Worm (Caenorhabditis elegans) whole organism, mixed stage, embryonic: Measurements from ENCODE around the gene swsn-4.

ENCODE experiments used
- M03D4.4 ChIP-seq: sonication (generic microtip); optimal IDR thresholded peaks from 2 replicates; lab custom pipeline; 2017; ENCODE audit warnings: mild to moderate bottlenecking, missing genetic modification characterization, missing compliant biosample characterization
- bed-3 ChIP-seq: fragments of 200-800 bp; sonication (Bioruptor generic); optimal IDR thresholded peaks from 3 replicates; lab custom pipeline; 2018; ENCODE audit warnings: mild to moderate bottlenecking, missing genetic modification characterization, moderate library complexity, missing compliant biosample characterization
- blmp-1 ChIP-seq: fragments of 150-350 bp; optimal IDR thresholded peaks from 2 replicates; lab custom pipeline; 2014; ENCODE audit warnings: missing biosample characterization, missing genetic modification characterization
- ceh-39 ChIP-seq: fragments of 150-350 bp; optimal IDR thresholded peaks from 2 replicates; lab custom pipeline; 2014; ENCODE audit warnings: missing biosample characterization, missing genetic modification characterization
- ceh-43 ChIP-seq: fragments of 200-800 bp; sonication (Bioruptor generic); optimal IDR thresholded peaks from 2 replicates; lab custom pipeline; 2018; ENCODE audit warnings: mild to moderate bottlenecking, missing genetic modification characterization, moderate library complexity, missing compliant biosample characterization
- ceh-83 ChIP-seq: fragments of 200-800 bp; sonication (Bioruptor generic); optimal IDR thresholded peaks from 2 replicates; lab custom pipeline; 2018; ENCODE audit warnings: mild to moderate bottlenecking, missing genetic modification characterization, missing compliant biosample characterization
- ces-1 ChIP-seq: fragments of 150-350 bp; optimal IDR thresholded peaks from 2 replicates; lab custom pipeline; 2014; ENCODE audit warnings: missing biosample characterization, missing genetic modification reagents, missing genetic modification characterization
- cnd-1 ChIP-seq: fragments of 200-800 bp; sonication (Bioruptor generic); optimal IDR thresholded peaks from 2 replicates; lab custom pipeline; 2018; ENCODE audit warnings: mild to moderate bottlenecking, missing genetic modification characterization, missing compliant biosample characterization
- drap-1 ChIP-seq: fragments of 200-800 bp; sonication (Bioruptor generic); optimal IDR thresholded peaks from 3 replicates; lab custom pipeline; 2018; ENCODE audit warnings: mild to moderate bottlenecking, missing genetic modification characterization, missing compliant biosample characterization
- elt-1 ChIP-seq: sonication (generic microtip); optimal IDR thresholded peaks from 2 replicates; lab custom pipeline; 2017; ENCODE audit warnings: missing genetic modification characterization, mild to moderate bottlenecking, missing compliant biosample characterization, antibody characterized with exemption, moderate library complexity, borderline replicate concordance; ENCODE audit not compliant: insufficient read depth
- elt-3 ChIP-seq: fragments of 150-350 bp; optimal IDR thresholded peaks from 2 replicates; lab custom pipeline; 2014; ENCODE audit warnings: missing biosample characterization, missing genetic modification characterization
- ham-2 ChIP-seq: fragments of 200-800 bp; sonication (Bioruptor generic); optimal IDR thresholded peaks from 2 replicates; lab custom pipeline; 2018; ENCODE audit warnings: mild to moderate bottlenecking, missing genetic modification characterization, missing compliant biosample characterization
- hlh-1 ChIP-seq: fragments of 150-350 bp; optimal IDR thresholded peaks from 2 replicates; lab custom pipeline; 2014; ENCODE audit warnings: missing biosample characterization, missing genetic modification reagents, missing genetic modification characterization
- lin-13 ChIP-seq: fragments of 150-350 bp; optimal IDR thresholded peaks from 2 replicates; lab custom pipeline; 2014; ENCODE audit warnings: missing biosample characterization, missing genetic modification characterization
- lsy-2 ChIP-seq: fragments of 150-350 bp; optimal IDR thresholded peaks from 2 replicates; lab custom pipeline; 2014; ENCODE audit warnings: missing biosample characterization, missing genetic modification characterization
- mab-5 ChIP-seq: fragments of 150-350 bp; optimal IDR thresholded peaks from 2 replicates; lab custom pipeline; 2014; ENCODE audit warnings: missing biosample characterization, missing genetic modification characterization
- mep-1 ChIP-seq: fragments of 150-350 bp; optimal IDR thresholded peaks from 2 replicates; lab custom pipeline; 2017; ENCODE audit warnings: missing biosample characterization, missing genetic modification reagents, missing genetic modification characterization, inconsistent platforms
- mls-2 ChIP-seq: sonication (generic microtip); optimal IDR thresholded peaks from 2 replicates; lab custom pipeline; 2016; ENCODE audit warnings: mild to moderate bottlenecking, missing genetic modification characterization, moderate library complexity, missing compliant biosample characterization
- nhr-12 ChIP-seq: fragments of 150-350 bp; optimal IDR thresholded peaks from 2 replicates; lab custom pipeline; 2014; ENCODE audit warnings: missing biosample characterization, missing genetic modification characterization
- nhr-2 ChIP-seq: fragments of 150-350 bp; optimal IDR thresholded peaks from 2 replicates; lab custom pipeline; 2014; ENCODE audit warnings: missing biosample characterization, missing genetic modification characterization
- nhr-237 ChIP-seq: fragments of 150-350 bp; optimal IDR thresholded peaks from 2 replicates; lab custom pipeline; 2014; ENCODE audit warnings: missing biosample characterization, missing genetic modification characterization
- nhr-28 ChIP-seq: fragments of 150-350 bp; optimal IDR thresholded peaks from 2 replicates; lab custom pipeline; 2014; ENCODE audit warnings: missing biosample characterization, missing genetic modification characterization
- nhr-76 ChIP-seq: sonication (generic microtip); optimal IDR thresholded peaks from 2 replicates; lab custom pipeline; 2017; ENCODE audit warnings: missing biosample characterization, missing genetic modification characterization
- pha-4 ChIP-seq: fragments of 150-350 bp; optimal IDR thresholded peaks from 2 replicates; lab custom pipeline; 2018; ENCODE audit warnings: missing biosample characterization, missing genetic modification reagents, missing genetic modification characterization
- sem-2 ChIP-seq: fragments of 200-800 bp; sonication (Bioruptor generic); optimal IDR thresholded peaks from 2 replicates; lab custom pipeline; 2018; ENCODE audit warnings: mild to moderate bottlenecking, missing genetic modification characterization, missing compliant biosample characterization
- snpc-4 ChIP-seq: fragments of 150-350 bp; optimal IDR thresholded peaks from 2 replicates; lab custom pipeline; 2014; ENCODE audit warnings: missing biosample characterization, missing genetic modification characterization
- sptf-1 ChIP-seq: sonication (generic microtip); optimal IDR thresholded peaks from 2 replicates; lab custom pipeline; 2017; ENCODE audit warnings: mild to moderate bottlenecking, missing genetic modification characterization, moderate library complexity, missing compliant biosample characterization
- tbx-8 ChIP-seq: fragments of 200-800 bp; sonication (Bioruptor generic); optimal IDR thresholded peaks from 2 replicates; lab custom pipeline; 2018; ENCODE audit warnings: mild to moderate bottlenecking, missing genetic modification characterization, moderate library complexity, missing compliant biosample characterization
- unc-120 ChIP-seq: sonication (generic microtip); optimal IDR thresholded peaks from 2 replicates; lab custom pipeline; 2017; ENCODE audit warnings: missing genetic modification characterization, missing compliant biosample characterization; ENCODE audit not compliant: poor library complexity, severe bottlenecking
- unc-39 ChIP-seq: fragments of 150-350 bp; optimal IDR thresholded peaks from 2 replicates; lab custom pipeline; 2014; ENCODE audit warnings: missing biosample characterization, missing genetic modification characterization
- unc-62 ChIP-seq: fragments of 150-350 bp; optimal IDR thresholded peaks from 2 replicates; lab custom pipeline; 2014; ENCODE audit warnings: missing biosample characterization, missing genetic modification reagents, missing genetic modification characterization
- zip-8 ChIP-seq: fragments of 150-350 bp; optimal IDR thresholded peaks from 2 replicates; lab custom pipeline; 2014; ENCODE audit warnings: missing biosample characterization, missing genetic modification characterization
- ztf-11 ChIP-seq: fragments of 150-350 bp; optimal IDR thresholded peaks from 2 replicates; lab custom pipeline; 2014; ENCODE audit warnings: missing biosample characterization, missing genetic modification characterization

Gene swsn-4

ce11 chrIV:11083609-11084008, 42.2 kb upstream of the swsn-4 start, which contains the start of gene klc-1:
TSS of gene klc-1 (plus strand) at chrIV:11083735.
- TF ChIP-seq ceh-43 (GFP tag; lab: Kevin White, UChicago) (no peak), lsy-2 (peak; percentile 62)
- TF ChIP-seq, all 35 proteins: peak for 1

DNA sequence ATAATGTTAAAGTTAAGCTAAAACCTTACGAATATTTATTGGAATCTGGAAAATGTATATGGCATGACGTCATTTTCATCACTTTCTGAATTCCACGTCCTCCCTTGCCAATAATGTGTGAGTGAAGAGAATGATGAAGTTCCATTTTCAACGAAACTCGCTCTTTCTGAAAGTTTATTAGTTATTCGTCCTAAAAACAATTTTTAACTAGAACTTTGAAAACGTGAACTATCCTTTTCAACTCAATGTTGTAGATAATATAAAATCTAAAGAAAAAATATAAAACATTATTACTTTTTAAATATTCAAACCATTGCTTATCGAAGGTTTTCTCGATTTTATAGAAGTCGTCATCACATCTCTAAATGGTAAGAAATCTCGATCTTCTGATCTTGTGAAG, 36.3 kb upstream of the swsn-4 start, which contains the start of gene M7.7:
Gene M7.7, plus strand, starts transcription at position 301 of the 400 bp plus-strand sequence.
- TF ChIP-seq unc-120 (tag; lab: Kevin White, UChicago) (no peak), nhr-2 (no peak)

DNA sequence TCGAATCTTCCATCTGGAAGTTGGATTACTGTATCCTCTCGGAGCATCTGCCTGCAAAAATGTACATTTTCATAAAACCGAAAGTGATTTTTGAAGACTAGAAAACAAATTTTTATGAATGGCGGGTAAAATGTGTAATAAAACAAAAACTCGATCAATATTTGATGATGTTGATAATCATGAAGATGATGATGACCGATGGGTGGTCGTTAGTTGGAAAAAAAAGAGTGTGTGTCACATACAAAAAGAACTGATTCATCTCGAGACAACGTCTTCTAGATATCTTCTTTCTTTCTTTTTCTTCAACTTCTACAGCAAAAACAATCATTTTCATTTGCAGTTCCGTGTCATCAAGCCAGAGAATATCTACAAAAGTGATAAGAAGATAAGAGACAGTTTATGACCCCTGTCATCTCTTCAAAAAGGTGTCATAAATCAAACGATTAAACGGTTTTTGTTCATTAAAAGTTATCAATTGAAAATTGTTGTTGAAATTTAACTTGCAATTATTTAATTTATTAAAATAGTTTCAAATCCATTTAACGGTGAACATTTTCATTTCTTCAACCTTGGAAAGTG, 33.2 kb upstream of the swsn-4 start, which contains the start of gene bcc-1:
Gene bcc-1, minus strand, starts transcription at position 51 of the 579 bp plus-strand sequence.
- TF ChIP-seq mep-1 (tag; lab: Kevin White, UChicago) (no peak), bed-3 (GFP tag; lab: Kevin White, UChicago) (no peak), zip-8 (tag; lab: Kevin White, UChicago) (no peak), blmp-1 (tag; lab: Kevin White, UChicago) (no peak), mls-2 (tag; lab: Kevin White, UChicago) (no peak), ceh-83 (no peak), hlh-1 (tag; lab: Kevin White, UChicago) (no peak), sem-2 (no peak), nhr-12 (no peak), lin-13 (tag; lab: Kevin White, UChicago) (no peak), ztf-11 (tag; lab: Kevin White, UChicago) (no peak), unc-62 (GFP tag; lab: Kevin White, UChicago) (no peak), ceh-39 (tag; lab: Kevin White, UChicago) (no peak), nhr-237 (tag; lab: Kevin White, UChicago) (no peak), elt-1 (tag; lab: Kevin White, UChicago) (no peak), mab-5 (tag; lab: Kevin White, UChicago) (no peak), lsy-2 (no peak), ceh-43 (GFP tag; lab: Kevin White, UChicago) (no peak), nhr-28 (no peak), ham-2 (GFP tag; lab: Kevin White, UChicago) (no peak)

ce11 chrIV:11094052-11094451, 31.8 kb upstream of the swsn-4 start:
- no peak for TF ChIP-seq elt-1 (tag; lab: Kevin White, UChicago)

- TF ChIP-seq ceh-43 (GFP tag; lab: Kevin White, UChicago) (no peak), mab-5 (tag; lab: Kevin White, UChicago) (no peak), sptf-1 (tag; lab: Kevin White, UChicago) (no peak), snpc-4 (tag; lab: Kevin White, UChicago) (no peak), sem-2 (no peak), unc-62 (GFP tag; lab: Kevin White, UChicago) (peak; percentile 32), hlh-1 (tag; lab: Kevin White, UChicago) (no peak), ces-1 (GFP tag; lab: Kevin White, UChicago) (peak; percentile 53), lin-13 (tag; lab: Kevin White, UChicago) (no peak)
Measured at ce11 chrIV:11094974-11095373, 30.9 kb upstream of the swsn-4 start, which contains the start of gene M7.8. TSS of gene M7.8 (minus strand) at chrIV:11095085.

- TF ChIP-seq sptf-1 (tag; lab: Kevin White, UChicago) (no peak), nhr-76 (tag; lab: Kevin White, UChicago) (no peak), tbx-8 (GFP tag; lab: Kevin White, UChicago) (no peak), pha-4 (tag; lab: Kevin White, UChicago) (no peak), elt-3 (tag; lab: Kevin White, UChicago) (no peak), M03D4.4 (no peak), ceh-39 (tag; lab: Kevin White, UChicago) (no peak), nhr-237 (tag; lab: Kevin White, UChicago) (no peak), unc-39 (tag; lab: Kevin White, UChicago) (no peak), mls-2 (tag; lab: Kevin White, UChicago) (no peak), hlh-1 (tag; lab: Kevin White, UChicago) (no peak), zip-8 (tag; lab: Kevin White, UChicago) (no peak), unc-62 (GFP tag; lab: Kevin White, UChicago) (no peak), ces-1 (GFP tag; lab: Kevin White, UChicago) (no peak), bed-3 (GFP tag; lab: Kevin White, UChicago) (no peak), mep-1 (tag; lab: Kevin White, UChicago) (no peak), cnd-1 (tag; lab: Kevin White, UChicago) (no peak), drap-1 (GFP tag; lab: Kevin White, UChicago) (no peak), sem-2 (no peak)
Measured at ce11 chrIV:11097795-11098194, 28.0 kb upstream of the swsn-4 start, which contains the start of gene M7.12. TSS of gene M7.12 (minus strand) at chrIV:11097982.
